Fruit fly (Drosophila melanogaster): ENCODE measurements around the gene CG5445.

CG5445 gene

DNA sequence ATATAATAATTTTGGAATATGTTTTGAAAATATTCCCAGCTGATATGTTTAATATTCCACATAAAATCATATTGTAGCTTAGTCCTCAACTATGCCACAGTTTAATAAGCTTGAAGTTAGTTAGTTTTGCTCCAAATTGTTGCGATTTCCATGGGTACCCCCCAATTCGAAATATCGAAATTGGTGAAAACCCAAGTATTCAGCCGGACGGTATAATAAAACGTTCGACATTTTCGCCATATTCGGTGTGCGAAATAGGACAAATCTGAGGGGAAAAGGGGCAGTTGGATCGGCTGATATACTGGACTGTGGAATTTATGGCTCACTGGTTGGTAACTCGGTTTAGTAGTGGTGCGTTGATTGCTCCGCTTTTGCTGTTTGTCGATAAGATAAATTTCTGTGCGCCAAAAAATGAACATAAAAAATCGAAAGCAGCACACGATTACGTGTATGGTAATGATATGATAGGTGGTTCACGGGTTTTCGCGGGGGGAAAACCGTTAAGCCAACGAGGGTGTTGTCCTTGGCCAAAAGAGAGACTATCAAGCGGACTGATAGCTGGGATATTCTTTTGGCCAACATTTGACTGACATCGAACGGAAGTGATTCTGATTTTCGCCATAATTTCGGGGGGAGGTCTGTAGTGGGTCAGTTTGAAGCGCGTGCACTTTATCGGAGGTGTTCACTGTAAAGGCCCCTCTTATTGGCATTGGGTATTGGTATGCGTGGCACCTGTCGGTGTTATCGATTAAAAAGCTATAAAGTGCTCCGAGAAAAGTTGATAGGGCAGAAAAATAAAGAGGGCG is 8.1 kb downstream of the CG5445 start:
- TF ChIP-seq CTCF (optimal IDR thresholded peaks at IDR 0.05) (no peak), CG8478 (optimal IDR thresholded peaks at IDR 0.05) (no peak)

dm6 chrX:17290960-17291432 is 8.7 kb downstream of the CG5445 start:
- TF ChIP-seq CTCF (optimal IDR thresholded peaks at IDR 0.05) (peak; percentile 26 to 27), CG8478 (optimal IDR thresholded peaks at IDR 0.05) (no peak)

DNA sequence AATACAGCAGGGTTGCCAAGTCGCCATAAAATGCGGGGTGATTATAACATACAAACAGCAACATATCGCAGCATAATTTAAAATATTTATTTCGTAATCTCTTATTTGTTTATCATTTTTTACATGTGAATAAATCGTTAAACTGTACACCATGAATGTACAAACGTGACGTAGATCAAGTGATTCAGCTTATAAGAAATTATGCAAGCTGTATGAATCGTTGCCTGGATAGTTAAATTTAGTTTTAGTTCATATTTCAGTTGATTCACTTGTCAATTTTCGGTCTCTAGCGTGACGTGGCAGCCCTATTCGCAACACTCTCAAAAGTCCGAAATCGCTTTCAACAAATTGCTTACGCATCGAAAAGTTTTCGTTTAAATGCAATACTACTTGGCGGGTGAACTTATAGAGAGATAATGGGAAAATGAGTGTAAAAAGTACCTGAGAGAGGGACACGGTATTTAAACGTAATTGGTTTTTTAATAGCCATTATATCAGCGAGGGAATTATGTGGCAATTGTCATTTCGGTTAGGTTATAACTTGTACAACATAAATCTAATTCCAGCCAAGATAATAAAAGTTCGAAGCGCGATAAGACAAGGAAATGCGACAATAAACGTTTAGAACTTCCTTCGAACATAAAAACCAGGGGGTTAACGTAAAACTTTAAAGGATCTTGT is 9.9 kb downstream of the CG5445 start:
- TF ChIP-seq CTCF (optimal IDR thresholded peaks at IDR 0.05) (no peak), CG8478 (optimal IDR thresholded peaks at IDR 0.05) (no peak)

DNA sequence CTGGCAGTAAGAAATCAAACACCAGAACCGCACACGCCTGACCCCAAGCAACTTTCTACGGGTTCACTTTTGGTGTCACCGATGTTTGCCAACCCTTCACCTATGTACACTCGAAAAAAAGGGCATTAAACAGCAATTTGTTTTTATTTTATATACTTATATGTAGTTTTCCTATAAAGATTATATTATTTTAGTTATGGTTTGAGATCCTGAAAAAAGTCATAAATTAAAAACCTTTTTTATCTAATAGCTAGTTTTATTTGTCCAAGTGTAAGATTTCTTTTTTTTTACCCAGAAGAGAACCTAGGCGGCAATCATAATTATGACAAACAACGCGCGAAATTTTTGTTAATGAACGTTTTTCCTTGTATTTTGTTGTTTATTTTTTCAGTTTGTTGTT is 11.1 kb downstream of the CG5445 start:
- no peak for TF ChIP-seq CTCF (optimal IDR thresholded peaks at IDR 0.05)
- TF ChIP-seq CG8478 (optimal IDR thresholded peaks at IDR 0.05) = no peak

DNA sequence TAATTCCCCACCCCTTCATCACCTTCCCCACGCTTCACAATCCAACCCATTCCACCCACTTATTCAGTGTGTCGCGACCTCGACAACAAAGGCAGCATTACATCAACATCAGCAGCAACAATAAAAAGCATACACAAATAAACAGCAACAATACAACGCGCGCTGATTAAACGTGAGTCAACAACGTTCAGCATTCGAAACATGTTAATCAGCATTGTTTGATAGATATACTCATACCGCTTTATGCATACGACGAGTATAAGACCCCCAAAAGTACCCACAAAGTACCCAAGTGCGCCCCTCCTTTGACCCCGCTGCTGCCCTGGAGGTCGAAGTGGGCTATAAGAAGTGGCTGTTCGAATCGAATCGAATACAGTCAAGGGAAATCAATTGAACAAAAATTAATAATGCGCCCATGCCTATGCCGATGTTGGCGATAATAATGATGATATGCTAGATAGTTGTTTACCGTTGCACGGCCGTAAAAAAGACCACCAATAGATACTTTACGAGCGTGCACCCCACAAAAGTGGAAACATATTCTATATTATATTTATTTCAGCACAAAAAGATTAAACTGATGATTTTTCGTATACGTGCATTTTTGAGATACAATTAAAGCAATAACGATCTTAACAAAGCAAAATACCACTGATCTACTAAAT is 12.0 kb downstream of the CG5445 start:
- TF ChIP-seq CTCF (optimal IDR thresholded peaks at IDR 0.05) (no peak), CG8478 (optimal IDR thresholded peaks at IDR 0.05) (no peak)

- TF ChIP-seq CG8478 (optimal IDR thresholded peaks at IDR 0.05) (no peak), CTCF (optimal IDR thresholded peaks at IDR 0.05) (no peak)
Measured at dm6 chrX:17294979-17295378, 12.7 kb downstream of the CG5445 start.

DNA sequence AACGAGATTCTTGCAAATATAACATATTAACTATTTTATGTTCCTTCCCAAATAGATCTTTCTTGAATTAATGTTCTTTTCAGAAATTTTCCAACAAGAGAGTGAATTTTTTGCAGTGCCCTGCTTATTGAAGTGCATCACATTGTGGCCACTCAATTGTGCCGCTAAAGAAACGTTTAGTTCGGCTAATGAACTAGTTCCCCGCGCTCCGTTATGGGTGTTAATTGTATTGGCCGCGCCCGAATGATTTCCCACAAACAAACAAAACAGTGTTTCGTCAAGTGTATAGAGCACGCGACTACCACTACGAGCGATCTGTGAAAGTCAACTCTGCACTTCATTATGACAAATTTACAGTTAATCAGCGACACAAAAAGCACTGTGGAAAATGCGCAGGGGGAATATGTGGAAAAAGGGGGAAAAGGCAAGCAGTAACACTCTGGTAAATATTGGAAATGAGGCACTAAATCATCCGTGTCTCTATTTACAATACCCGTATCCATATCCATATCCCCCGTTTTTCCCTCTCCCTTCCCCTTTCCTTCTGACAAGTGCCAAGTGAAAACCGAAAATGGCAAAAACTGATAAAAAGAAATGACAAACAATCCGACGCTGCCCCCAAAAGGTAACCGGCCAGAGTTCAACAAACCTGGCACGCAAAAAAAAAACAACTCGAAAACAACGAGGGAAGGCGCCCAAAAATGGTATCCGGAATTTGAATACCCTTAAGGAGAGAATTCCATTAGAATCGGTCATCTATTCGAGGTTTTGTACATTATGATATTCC is 14.2 kb downstream of the CG5445 start:
- TF ChIP-seq CG8478 (optimal IDR thresholded peaks at IDR 0.05) (no peak), CTCF (optimal IDR thresholded peaks at IDR 0.05) (no peak)

DNA sequence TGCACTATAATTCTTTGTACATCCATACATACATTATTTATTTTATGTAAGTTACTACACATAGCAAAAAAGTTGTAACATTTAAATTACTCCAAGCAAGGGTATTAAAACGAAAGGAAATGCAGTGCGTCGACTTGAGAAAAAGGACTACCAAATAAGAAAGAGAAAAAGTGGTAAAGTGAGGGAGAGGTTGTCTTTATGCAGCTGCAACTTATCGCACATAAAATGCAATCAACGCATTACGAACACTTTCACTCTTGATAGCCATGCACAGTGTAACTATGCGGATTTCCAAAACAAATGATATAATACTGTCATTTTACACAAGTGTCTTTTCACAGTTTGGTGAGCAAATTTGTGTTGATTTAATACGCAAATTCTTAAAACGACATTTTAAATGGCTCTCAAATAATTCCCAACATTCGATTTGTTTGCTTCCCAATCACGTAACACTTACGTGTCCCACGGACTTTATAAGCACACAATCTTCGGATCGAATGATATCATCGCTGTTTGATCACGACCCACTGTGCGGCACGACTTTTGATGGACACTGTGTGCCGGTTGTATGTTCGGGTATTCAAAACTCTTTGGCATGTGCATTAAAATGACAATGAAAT is 14.9 kb downstream of the CG5445 start:
- TF ChIP-seq CTCF (optimal IDR thresholded peaks at IDR 0.05) (no peak), CG8478 (optimal IDR thresholded peaks at IDR 0.05) (no peak)

DNA sequence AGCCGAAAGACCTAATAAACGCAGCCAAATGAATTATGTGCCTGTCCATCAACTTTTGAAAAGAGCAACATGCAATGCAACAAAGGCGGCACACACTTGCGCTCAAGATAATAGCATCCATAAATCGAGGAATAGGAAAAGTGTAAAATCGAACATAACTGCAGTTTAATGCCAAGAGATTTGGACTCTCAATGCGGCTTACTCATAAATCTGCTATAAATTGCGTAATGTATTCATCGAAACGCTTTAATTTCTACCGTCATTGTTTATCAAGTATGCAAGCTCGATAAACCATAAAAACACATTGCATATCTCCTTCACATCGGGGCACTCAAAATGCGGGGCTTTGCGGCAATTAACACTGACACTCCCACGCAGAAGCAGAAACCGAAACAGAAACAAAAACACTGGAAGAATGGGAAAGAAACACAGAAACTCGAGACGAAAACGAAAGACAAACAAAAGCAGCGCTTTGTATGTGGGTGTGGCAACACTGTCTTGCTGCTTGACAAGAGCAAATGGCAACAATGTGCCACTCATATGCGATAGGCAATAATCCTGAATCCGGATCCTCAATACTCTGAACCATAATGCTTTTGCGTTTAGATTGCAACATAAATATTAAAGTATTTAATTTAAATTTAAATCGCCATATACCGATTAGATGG is 15.8 kb downstream of the CG5445 start:
- TF ChIP-seq CG8478 (optimal IDR thresholded peaks at IDR 0.05) = no peak
- TF ChIP-seq CTCF (optimal IDR thresholded peaks at IDR 0.05) = no peak

DNA sequence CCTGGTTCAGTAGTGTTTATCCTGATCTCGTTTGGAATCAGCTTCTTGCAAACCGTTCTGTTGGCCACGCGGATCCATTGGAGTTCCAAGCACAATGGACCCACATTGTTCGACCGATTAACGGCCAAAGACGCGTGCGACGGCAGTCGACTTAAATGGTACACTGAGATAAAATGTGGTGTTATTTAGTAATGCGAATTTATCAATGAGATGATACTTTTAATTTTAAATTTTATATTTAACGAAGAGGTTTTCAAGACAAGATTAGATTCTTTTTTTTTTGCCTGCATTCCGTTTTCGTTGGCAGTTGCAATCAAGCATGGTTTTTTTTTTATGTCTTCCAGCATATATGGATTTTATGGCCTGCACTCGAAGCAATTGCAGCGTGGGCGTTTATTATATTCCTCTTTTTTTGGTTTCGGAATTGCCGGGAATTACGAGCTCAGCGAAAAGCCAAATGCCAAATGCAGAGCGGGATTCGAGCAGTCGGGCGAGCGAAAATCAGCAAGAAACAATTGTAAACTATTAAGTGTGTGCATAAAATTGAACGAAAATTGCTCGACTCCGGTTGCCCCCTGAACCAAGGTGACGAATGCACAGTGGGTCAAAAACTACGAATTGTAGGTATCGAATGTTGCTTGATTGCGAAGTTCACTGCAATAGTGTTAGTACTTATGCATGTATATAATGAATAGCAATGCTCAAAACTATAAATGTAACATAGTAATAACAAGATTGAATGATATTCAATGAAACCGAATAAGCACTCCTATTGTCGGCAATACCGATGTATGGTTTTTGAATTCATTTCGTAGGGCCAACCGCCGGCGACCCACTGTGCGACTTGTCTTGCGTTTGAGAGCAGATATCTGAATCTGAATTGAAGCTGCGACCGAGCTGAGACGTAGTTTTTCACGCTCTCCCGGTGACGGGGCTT is 16.9 kb downstream of the CG5445 start:
- no peak for TF ChIP-seq CTCF (optimal IDR thresholded peaks at IDR 0.05)
- TF ChIP-seq CG8478 (optimal IDR thresholded peaks at IDR 0.05) = no peak

DNA sequence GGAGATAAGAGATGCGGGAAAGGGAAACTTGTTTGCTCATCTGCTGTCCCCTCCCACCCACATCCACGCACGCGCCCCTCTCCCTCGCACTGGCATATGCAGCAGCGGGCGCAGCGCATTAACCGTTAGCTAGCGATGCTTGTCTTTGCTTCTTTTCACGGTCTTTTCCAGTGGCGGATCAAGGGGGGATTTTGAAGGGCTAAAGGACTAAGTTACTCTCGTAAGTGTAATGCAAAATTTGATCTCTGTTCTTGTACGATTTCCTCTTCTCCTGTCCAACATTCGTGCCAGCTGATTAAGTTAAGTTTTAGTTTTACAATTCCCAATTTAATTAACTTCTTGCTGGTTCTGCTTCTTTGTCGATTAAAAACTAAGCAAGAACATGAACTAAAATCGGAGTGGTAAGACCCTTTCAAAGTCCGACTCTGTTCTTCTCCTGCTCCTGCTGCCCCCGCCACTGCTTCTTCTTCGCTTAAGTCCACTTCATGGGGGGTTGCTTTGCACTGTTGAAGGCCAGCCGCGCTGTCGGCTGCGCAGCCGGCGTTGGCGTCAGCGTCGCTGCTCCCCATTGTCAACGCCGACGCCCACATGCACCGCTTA is 18.4 kb downstream of the CG5445 start:
- TF ChIP-seq CTCF (optimal IDR thresholded peaks at IDR 0.05) = no peak
- TF ChIP-seq CG8478 (optimal IDR thresholded peaks at IDR 0.05) = no peak

dm6 chrX:17301705-17302104 is 19.4 kb downstream of the CG5445 start, which contains the start of gene Fim:
TSS of gene Fim (minus strand) at chrX:17301929.
- no peak for TF ChIP-seq CG8478 (optimal IDR thresholded peaks at IDR 0.05)
- TF ChIP-seq CTCF (optimal IDR thresholded peaks at IDR 0.05) = no peak

All from S2 (cell line).